Worm (Caenorhabditis elegans) whole organism, midembryonic: ENCODE data around the gene scl-24.

Source experiments
- T22C8.4 ChIP-seq: fragments of 200-800 bp; sonication (Bioruptor generic); IDR thresholded peaks from 2 replicates; pipeline ENCODE4 v1.3.6; 2022; ENCODE audit warnings: missing genetic modification characterization, missing compliant biosample characterization
- cog-1 ChIP-seq: sonication (generic microtip); optimal IDR thresholded peaks from 2 replicates; lab custom pipeline; 2016; ENCODE audit warnings: missing genetic modification characterization, missing compliant biosample characterization
- flt-1 ChIP-seq: fragments of 200-800 bp; sonication (Bioruptor generic); IDR thresholded peaks from 2 replicates; pipeline ENCODE4 v1.3.6; 2022; ENCODE audit warnings: missing genetic modification characterization, missing compliant biosample characterization
- klf-2 ChIP-seq: fragments of 200-800 bp; sonication (Bioruptor generic); conservative IDR thresholded peaks from 2 replicates; pipeline ENCODE4 v1.3.6; 2022; ENCODE audit warnings: missing genetic modification reagents, missing genetic modification characterization, missing compliant biosample characterization
- tab-1 ChIP-seq: fragments of 200-800 bp; sonication (Bioruptor generic); IDR thresholded peaks from 2 replicates; pipeline ENCODE4 v1.3.6; 2022; ENCODE audit warnings: missing genetic modification characterization, missing compliant biosample characterization
- ztf-23 ChIP-seq: fragments of 200-800 bp; sonication (Bioruptor generic); IDR thresholded peaks from 2 replicates; pipeline ENCODE4 v1.3.6; 2022; ENCODE audit warnings: missing genetic modification reagents, missing genetic modification characterization, missing compliant biosample characterization
- ztf-29 ChIP-seq: fragments of 200-800 bp; sonication (Bioruptor generic); IDR thresholded peaks from 2 replicates; pipeline ENCODE4 v1.3.6; 2022; ENCODE audit warnings: missing genetic modification reagents, missing genetic modification characterization, missing compliant biosample characterization

- TF ChIP-seq ztf-23 (GFP tag; lab: Robert Waterston, UW) = no peak
- TF ChIP-seq tab-1 (GFP tag; lab: Robert Waterston, UW) = no peak
- no peak for TF ChIP-seq flt-1 (GFP tag; lab: Robert Waterston, UW)
- no peak for TF ChIP-seq cog-1 (tag; lab: Kevin White, UChicago)
- TF ChIP-seq T22C8.4 = no peak
- no peak for TF ChIP-seq klf-2 (GFP tag; lab: Robert Waterston, UW)
- TF ChIP-seq ztf-29 = no peak
Measured at ce11 chrV:17500055-17500454, 13.9 kb downstream of the scl-24 start.
